Worm (Caenorhabditis elegans) whole organism, L4/young adult: ENCODE data around the gene let-60.

ENCODE experiments used
- dao-5 ChIP-seq: sonication (generic microtip); optimal IDR thresholded peaks from 2 replicates; lab custom pipeline; 2016; ENCODE audit warnings: missing genotype, missing genetic modification characterization, moderate library complexity, missing compliant biosample characterization
- him-1 ChIP-seq: sonication (generic microtip); optimal IDR thresholded peaks from 2 replicates; lab custom pipeline; 2016; ENCODE audit warnings: missing genotype, missing genetic modification reagents, missing genetic modification characterization, missing compliant biosample characterization

ce11 chrIV:11655370-11655769, 35.5 kb downstream of the let-60 start, which contains the start of gene ent-1:
- TF ChIP-seq him-1 (tag; lab: Kevin White, UChicago) = no peak
- TF ChIP-seq dao-5 (tag; lab: Kevin White, UChicago) = no peak
